Worm (Caenorhabditis elegans): ENCODE measurements around the gene cdr-3.

DNA sequence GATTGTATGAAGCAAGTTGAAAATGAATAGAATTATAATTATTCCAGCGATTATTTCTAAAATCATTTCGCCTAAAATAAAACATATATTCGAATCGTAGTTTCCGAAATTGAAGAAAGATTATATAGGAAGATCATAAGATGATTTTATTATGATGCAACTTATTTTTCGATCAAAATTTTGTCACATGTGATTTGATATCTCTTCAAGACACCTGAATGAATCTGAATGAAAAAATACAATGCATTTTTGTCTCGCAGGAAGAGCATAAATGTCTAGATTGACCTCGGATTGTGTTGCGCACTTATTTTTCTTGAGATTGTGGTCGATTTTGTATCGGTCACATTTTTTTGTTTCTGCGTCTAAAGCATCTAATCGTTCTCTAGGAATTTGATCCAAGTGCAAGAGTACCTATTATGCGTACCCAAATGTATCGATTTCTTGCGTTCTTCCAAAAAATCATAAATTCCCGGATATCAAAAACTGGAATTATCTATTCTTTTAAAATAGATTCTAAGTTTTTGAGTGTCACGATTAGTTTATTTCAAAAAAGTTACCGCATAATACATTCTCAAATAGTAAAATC, 6.7 kb downstream of the cdr-3 start, which contains the start of gene hrg-2:
- TF ChIP-seq him-1 (tag; optimal IDR thresholded peaks at IDR 0.05) (no peak), dao-5 (tag; optimal IDR thresholded peaks at IDR 0.05) (no peak)

All from whole organism, L4/young adult.